Worm (Caenorhabditis elegans): ENCODE results near the gene T03F7.5.

- TF ChIP-seq hmg-11 (tag; optimal IDR thresholded peaks at IDR 0.05): no peak
- TF ChIP-seq nhr-11 (tag; optimal IDR thresholded peaks at IDR 0.05): no peak
- TF ChIP-seq unc-62 (GFP tag; optimal IDR thresholded peaks at IDR 0.05): no peak
- TF ChIP-seq snpc-4 (tag; optimal IDR thresholded peaks at IDR 0.05): no peak
- TF ChIP-seq elt-2 (tag; optimal IDR thresholded peaks at IDR 0.05): no peak
- TF ChIP-seq pha-4 (tag; optimal IDR thresholded peaks at IDR 0.05): no peak
- no peak for TF ChIP-seq ama-1 (optimal IDR thresholded peaks at IDR 0.05)
- TF ChIP-seq elt-3 (tag; optimal IDR thresholded peaks at IDR 0.05): no peak
- TF ChIP-seq mml-1 (tag; optimal IDR thresholded peaks at IDR 0.05): no peak
- no peak for TF ChIP-seq nhr-12 (tag; optimal IDR thresholded peaks at IDR 0.05)
- TF ChIP-seq nhr-23 (tag; optimal IDR thresholded peaks at IDR 0.05): no peak
- TF ChIP-seq mdl-1 (tag; optimal IDR thresholded peaks at IDR 0.05): no peak
Measured at ce11 chrV:11302698-11303097, 4.2 kb upstream of the T03F7.5 start, which contains the start of gene srh-46.
